Worm (Caenorhabditis elegans) whole organism, young adult: ENCODE measurements around the gene F11D5.7.

ENCODE experiments used
- F10E7.11 ChIP-seq: sonication (generic microtip); optimal IDR thresholded peaks from 2 replicates; lab custom pipeline; 2017; ENCODE audit warnings: mild to moderate bottlenecking, missing genetic modification characterization, moderate library complexity, missing compliant biosample characterization
- F22D6.2 ChIP-seq: sonication (generic microtip); optimal IDR thresholded peaks from 2 replicates; lab custom pipeline; 2016; ENCODE audit warnings: mild to moderate bottlenecking, missing genetic modification characterization, missing compliant biosample characterization
- F23B12.7 ChIP-seq: sonication (generic microtip); optimal IDR thresholded peaks from 2 replicates; lab custom pipeline; 2017; ENCODE audit warnings: missing genetic modification characterization, mild to moderate bottlenecking, missing compliant biosample characterization, antibody characterized with exemption, moderate library complexity; ENCODE audit not compliant: insufficient read depth
- F33H1.4 ChIP-seq: fragments of 200-800 bp; sonication (Bioruptor generic); IDR thresholded peaks from 2 replicates; pipeline ENCODE4 v1.3.6; 2022; ENCODE audit warnings: missing genetic modification reagents, missing genetic modification characterization, missing compliant biosample characterization
- F55B11.4 ChIP-seq: sonication (generic microtip); optimal IDR thresholded peaks from 2 replicates; lab custom pipeline; 2016; ENCODE audit warnings: missing compliant biosample characterization, missing genetic modification characterization, borderline replicate concordance; ENCODE audit not compliant: insufficient read depth
- F57A8.1 ChIP-seq: fragments of 200-800 bp; sonication (Bioruptor generic); optimal IDR thresholded peaks from 2 replicates; lab custom pipeline; 2018; ENCODE audit warnings: mild to moderate bottlenecking, missing genetic modification characterization, moderate library complexity, missing compliant biosample characterization
- F57C9.4 ChIP-seq: sonication (generic microtip); optimal IDR thresholded peaks from 2 replicates; lab custom pipeline; 2017; ENCODE audit warnings: mild to moderate bottlenecking, missing genetic modification characterization, missing compliant biosample characterization
- K11D2.4 ChIP-seq: fragments of 200-800 bp; sonication (Bioruptor generic); IDR thresholded peaks from 2 replicates; pipeline ENCODE4 v1.3.6; 2022; ENCODE audit warnings: missing genetic modification reagents, missing genetic modification characterization, missing compliant biosample characterization
- T07F8.4 ChIP-seq: sonication (generic microtip); optimal IDR thresholded peaks from 2 replicates; lab custom pipeline; 2016; ENCODE audit warnings: mild to moderate bottlenecking, missing genetic modification characterization, moderate library complexity, missing compliant biosample characterization
- T26A5.8 ChIP-seq: sonication (generic microtip); optimal IDR thresholded peaks from 2 replicates; lab custom pipeline; 2016; ENCODE audit warnings: missing genetic modification characterization, missing compliant biosample characterization
- Y56A3A.18 ChIP-seq: fragments of 200-800 bp; sonication (Bioruptor generic); IDR thresholded peaks from 2 replicates; pipeline ENCODE4 v1.3.6; 2022; ENCODE audit warnings: missing genetic modification reagents, missing genetic modification characterization, missing compliant biosample characterization
- Y79H2A.3 ChIP-seq: fragments of 200-800 bp; sonication (Bioruptor generic); conservative IDR thresholded peaks from 2 replicates; pipeline ENCODE4 v1.3.6; 2022; ENCODE audit warnings: missing genetic modification reagents, missing genetic modification characterization, missing compliant biosample characterization
- ama-1 ChIP-seq, 3 experiments: fragments of 150-350 bp in 1 of 3; sonication (generic microtip) in 2 of 3; optimal IDR thresholded peaks; 2 replicates each; lab custom pipeline; 2014 to 2018; ENCODE audit warnings: missing biosample characterization in 2 of 3, missing genetic modification characterization in 2 of 3, missing genetic modification reagents in 2 of 3
- atf-7 ChIP-seq: sonication (generic microtip); optimal IDR thresholded peaks from 2 replicates; lab custom pipeline; 2017; ENCODE audit warnings: mild to moderate bottlenecking, missing genetic modification characterization, missing compliant biosample characterization
- attf-6 ChIP-seq: fragments of 200-800 bp; sonication (Bioruptor generic); IDR thresholded peaks from 2 replicates; pipeline ENCODE4 v1.3.6; 2022; ENCODE audit warnings: missing genetic modification reagents, missing genetic modification characterization, missing compliant biosample characterization
- ceh-79 ChIP-seq: sonication (generic microtip); optimal IDR thresholded peaks from 2 replicates; lab custom pipeline; 2017; ENCODE audit warnings: mild to moderate bottlenecking, missing genetic modification characterization, missing compliant biosample characterization
- chd-7 ChIP-seq: sonication (generic microtip); optimal IDR thresholded peaks from 2 replicates; lab custom pipeline; 2016; ENCODE audit warnings: mild to moderate bottlenecking, missing genetic modification characterization, moderate library complexity, missing compliant biosample characterization
- die-1 ChIP-seq: sonication (generic microtip); optimal IDR thresholded peaks from 2 replicates; lab custom pipeline; 2016; ENCODE audit warnings: missing genotype, mild to moderate bottlenecking, missing genetic modification characterization, missing compliant biosample characterization
- dpl-1 ChIP-seq: fragments of 150-350 bp; optimal IDR thresholded peaks from 2 replicates; lab custom pipeline; 2014; ENCODE audit warnings: missing biosample characterization, missing genetic modification reagents, missing genetic modification characterization
- egl-18 ChIP-seq: fragments of 200-800 bp; sonication (Bioruptor generic); IDR thresholded peaks from 2 replicates; pipeline ENCODE4 v1.3.6; 2022; ENCODE audit warnings: missing genetic modification reagents, missing genetic modification characterization, missing compliant biosample characterization
- fkh-3 ChIP-seq: sonication (generic microtip); optimal IDR thresholded peaks from 2 replicates; lab custom pipeline; 2016; ENCODE audit warnings: mild to moderate bottlenecking, missing genetic modification characterization, missing compliant biosample characterization
- hlh-26 ChIP-seq: fragments of 200-800 bp; sonication (Bioruptor generic); conservative IDR thresholded peaks from 2 replicates; pipeline ENCODE4 v1.3.6; 2022; ENCODE audit warnings: missing genetic modification reagents, missing genetic modification characterization, missing compliant biosample characterization
- hmg-1.2 ChIP-seq: fragments of 200-800 bp; sonication (Bioruptor generic); IDR thresholded peaks from 2 replicates; pipeline ENCODE4 v1.3.6; 2022; ENCODE audit warnings: missing genetic modification reagents, missing genetic modification characterization, missing compliant biosample characterization
- madf-10 ChIP-seq: sonication (generic microtip); optimal IDR thresholded peaks from 2 replicates; lab custom pipeline; 2016; ENCODE audit warnings: mild to moderate bottlenecking, missing genetic modification characterization, missing compliant biosample characterization
- madf-3 ChIP-seq: fragments of 200-800 bp; sonication (Bioruptor generic); IDR thresholded peaks from 2 replicates; pipeline ENCODE4 v1.3.6; 2022; ENCODE audit warnings: missing genetic modification reagents, missing genetic modification characterization, missing compliant biosample characterization
- mel-28 ChIP-seq: sonication (generic microtip); optimal IDR thresholded peaks from 2 replicates; lab custom pipeline; 2016; ENCODE audit warnings: borderline replicate concordance, mild to moderate bottlenecking, missing genetic modification characterization, missing compliant biosample characterization
- nfya-1 ChIP-seq: sonication (generic microtip); optimal IDR thresholded peaks from 2 replicates; lab custom pipeline; 2017; ENCODE audit warnings: antibody characterized with exemption, missing compliant biosample characterization, missing genetic modification characterization, borderline replicate concordance; ENCODE audit not compliant: insufficient read depth
- nhr-80 ChIP-seq: sonication (generic microtip); optimal IDR thresholded peaks from 2 replicates; lab custom pipeline; 2016; ENCODE audit warnings: missing genetic modification characterization, missing compliant biosample characterization
- pbrm-1 ChIP-seq: fragments of 200-800 bp; sonication (Bioruptor generic); IDR thresholded peaks from 2 replicates; pipeline ENCODE4 v1.3.6; 2022; ENCODE audit warnings: missing genetic modification reagents, missing genetic modification characterization, missing compliant biosample characterization
- pha-4 ChIP-seq: fragments of 150-350 bp; sonication (generic microtip); optimal IDR thresholded peaks from 2 replicates; lab custom pipeline; 2014; ENCODE audit warnings: missing biosample characterization, missing genetic modification reagents, missing genetic modification characterization
- rec-8 ChIP-seq, 2 experiments: sonication (generic microtip); optimal IDR thresholded peaks; 2 replicates each; lab custom pipeline; 2016; ENCODE audit warnings: mild to moderate bottlenecking in 2 of 2, missing genetic modification characterization in 2 of 2, missing genetic modification reagents in 2 of 2, missing genotype in 2 of 2, missing biosample characterization in 1 of 2, missing compliant biosample characterization in 1 of 2, moderate library complexity in 1 of 2
- sea-2 ChIP-seq: fragments of 200-800 bp; sonication (Bioruptor generic); IDR thresholded peaks from 2 replicates; pipeline ENCODE4 v1.3.6; 2022; ENCODE audit warnings: missing genetic modification characterization, missing compliant biosample characterization
- tbp1 ChIP-seq: fragments of 200-800 bp; sonication (Bioruptor generic); optimal IDR thresholded peaks from 2 replicates; lab custom pipeline; 2018; ENCODE audit warnings: mild to moderate bottlenecking, missing genetic modification characterization, missing compliant biosample characterization
- ztf-18 ChIP-seq: sonication (generic microtip); optimal IDR thresholded peaks from 2 replicates; lab custom pipeline; 2016; ENCODE audit warnings: missing genotype, mild to moderate bottlenecking, missing genetic modification characterization, missing compliant biosample characterization
- ztf-25 ChIP-seq: fragments of 200-800 bp; sonication (Bioruptor generic); IDR thresholded peaks from 2 replicates; pipeline ENCODE4 v1.3.6; 2022; ENCODE audit warnings: missing genetic modification reagents, missing genetic modification characterization, missing compliant biosample characterization

The F11D5.7 gene

ce11 chrX:3315014-3315413, 10.8 kb downstream of the F11D5.7 start, which contains the start of gene ddr-2:
ddr-2 (plus strand) TSS chrX:3315314.
- TF ChIP-seq pha-4 (tag; lab: Kevin White, UChicago) (no peak), chd-7 (no peak), F23B12.7 (tag; lab: Kevin White, UChicago) (no peak), ama-1 (optimal IDR thresholded peaks at IDR 0.05; lab: Kevin White, UChicago) (no peak), ama-1 (GFP tag; optimal IDR thresholded peaks at IDR 0.05; lab: Kevin White, UChicago) (no peak), madf-10 (tag; lab: Kevin White, UChicago) (no peak), dpl-1 (no peak), hmg-1.2 (no peak), pbrm-1 (GFP tag; lab: Robert Waterston, UW) (no peak), T26A5.8 (no peak), Y79H2A.3 (GFP tag; lab: Robert Waterston, UW) (no peak), ceh-79 (tag; lab: Kevin White, UChicago) (no peak), K11D2.4 (GFP tag; lab: Robert Waterston, UW) (no peak), tbp1 (GFP tag; lab: Kevin White, UChicago) (no peak), egl-18 (no peak), hlh-26 (GFP tag; lab: Robert Waterston, UW) (no peak), die-1 (tag; lab: Kevin White, UChicago) (no peak)

ce11 chrX:3315891-3316657, 11.9 kb downstream of the F11D5.7 start:
- TF ChIP-seq nfya-1 (tag; lab: Kevin White, UChicago) (no peak), ztf-18 (tag; lab: Kevin White, UChicago) (no peak), atf-7 (tag; lab: Kevin White, UChicago) (no peak)

DNA sequence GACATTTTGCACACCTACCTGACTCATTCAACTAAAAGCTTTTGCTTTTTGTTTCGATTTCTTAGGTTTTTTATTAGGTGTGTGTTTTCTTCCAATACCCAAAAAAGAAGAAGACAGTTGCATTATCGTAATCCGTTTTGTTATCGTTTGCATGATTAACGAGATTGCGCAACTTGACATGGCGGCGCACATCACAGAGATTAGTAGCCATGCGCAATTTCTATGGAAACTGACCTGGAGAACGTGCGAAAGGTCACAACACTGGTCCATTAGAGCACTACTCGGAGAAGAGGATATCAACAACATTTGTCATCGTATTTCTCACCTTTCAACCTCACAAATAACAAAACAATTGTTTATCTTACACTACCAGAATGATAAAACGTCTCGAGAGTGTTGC, 12.7 kb downstream of the F11D5.7 start:
- TF ChIP-seq F57C9.4 (tag; lab: Kevin White, UChicago) = no peak

DNA sequence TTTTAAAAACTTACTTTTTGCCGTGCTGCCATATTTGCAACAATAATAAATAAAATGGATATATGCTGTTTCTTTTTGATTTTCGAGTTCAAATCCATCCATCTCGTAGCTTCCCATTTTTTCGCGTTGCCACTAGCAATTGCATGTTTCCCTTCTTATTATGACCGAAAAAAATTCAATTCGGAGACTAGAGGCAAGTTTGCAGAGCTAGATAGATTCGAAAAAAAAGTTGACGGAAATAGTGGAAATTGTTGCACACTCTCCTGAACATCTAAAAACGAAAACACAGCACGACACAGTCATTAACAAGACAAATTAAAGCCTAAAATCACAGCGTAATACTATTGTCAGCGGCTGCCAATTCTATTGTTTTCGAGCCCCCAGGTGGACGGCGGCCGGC, 22.0 kb downstream of the F11D5.7 start, which contains the start of gene F11D5.6:
Gene F11D5.6, minus strand, starts transcription at position 101 of the 400 bp plus-strand sequence.
- no peak for TF ChIP-seq madf-3
- TF ChIP-seq rec-8 (tag; optimal IDR thresholded peaks at IDR 0.05; lab: Kevin White, UChicago) = no peak
- no peak for TF ChIP-seq T26A5.8

DNA sequence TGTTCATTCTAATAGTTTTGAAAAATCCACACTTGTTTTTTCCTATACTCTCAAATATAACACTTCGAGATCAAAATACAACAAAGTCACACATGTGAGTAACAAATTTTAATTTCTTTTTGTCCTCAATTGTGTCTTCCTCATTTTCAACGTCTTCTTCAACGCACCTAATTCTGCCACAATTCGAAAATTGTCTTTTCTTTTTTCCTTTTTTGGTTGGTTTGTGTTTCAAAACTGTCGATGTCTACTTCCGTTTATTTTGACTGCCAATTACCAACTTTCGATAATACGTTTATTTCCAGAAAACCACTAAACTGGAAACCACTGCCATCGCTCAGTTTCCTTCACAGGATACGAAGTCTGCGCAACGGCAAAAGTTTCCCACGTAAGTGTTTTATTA, 28.7 kb downstream of the F11D5.7 start, which contains the start of gene F11D5.1:
Gene F11D5.1, plus strand, starts transcription at position 301 of the 400 bp plus-strand sequence.
- no peak for TF ChIP-seq fkh-3 (tag; lab: Kevin White, UChicago)
- no peak for TF ChIP-seq mel-28
- no peak for TF ChIP-seq sea-2 (GFP tag; lab: Robert Waterston, UW)
- TF ChIP-seq egl-18 = no peak
- TF ChIP-seq F33H1.4 = no peak
- no peak for TF ChIP-seq ztf-25 (GFP tag; lab: Robert Waterston, UW)
- no peak for TF ChIP-seq Y56A3A.18 (GFP tag; lab: Robert Waterston, UW)
- no peak for TF ChIP-seq F55B11.4
- no peak for TF ChIP-seq nhr-80 (tag; lab: Kevin White, UChicago)
- no peak for TF ChIP-seq ceh-79 (tag; lab: Kevin White, UChicago)
- TF ChIP-seq F22D6.2 (tag; lab: Kevin White, UChicago) = no peak
- no peak for TF ChIP-seq F10E7.11 (tag; lab: Kevin White, UChicago)
- no peak for TF ChIP-seq attf-6 (GFP tag; lab: Robert Waterston, UW)
- TF ChIP-seq T07F8.4 (tag; lab: Kevin White, UChicago) = no peak
- TF ChIP-seq F57A8.1 = no peak
